Worm (Caenorhabditis elegans) whole organism, midembryonic: ENCODE results near the gene lact-3.

Experiments used
- T22C8.4 ChIP-seq: fragments of 200-800 bp; sonication (Bioruptor generic); IDR thresholded peaks from 2 replicates; pipeline ENCODE4 v1.3.6; 2022; ENCODE audit warnings: missing genetic modification characterization, missing compliant biosample characterization
- flt-1 ChIP-seq: fragments of 200-800 bp; sonication (Bioruptor generic); IDR thresholded peaks from 2 replicates; pipeline ENCODE4 v1.3.6; 2022; ENCODE audit warnings: missing genetic modification characterization, missing compliant biosample characterization
- klf-2 ChIP-seq: fragments of 200-800 bp; sonication (Bioruptor generic); conservative IDR thresholded peaks from 2 replicates; pipeline ENCODE4 v1.3.6; 2022; ENCODE audit warnings: missing genetic modification reagents, missing genetic modification characterization, missing compliant biosample characterization
- med-1 ChIP-seq: sonication (generic microtip); optimal IDR thresholded peaks from 2 replicates; lab custom pipeline; 2017; ENCODE audit warnings: missing genetic modification characterization, mild to moderate bottlenecking, missing compliant biosample characterization, antibody characterized with exemption, missing genetic modification reagents; ENCODE audit not compliant: insufficient read depth
- ref-1 ChIP-seq: fragments of 200-800 bp; sonication (Bioruptor generic); conservative IDR thresholded peaks from 2 replicates; pipeline ENCODE4 v1.3.6; 2022; ENCODE audit warnings: missing genetic modification reagents, missing genetic modification characterization, missing compliant biosample characterization
- ztf-23 ChIP-seq: fragments of 200-800 bp; sonication (Bioruptor generic); IDR thresholded peaks from 2 replicates; pipeline ENCODE4 v1.3.6; 2022; ENCODE audit warnings: missing genetic modification reagents, missing genetic modification characterization, missing compliant biosample characterization
- ztf-29 ChIP-seq: fragments of 200-800 bp; sonication (Bioruptor generic); IDR thresholded peaks from 2 replicates; pipeline ENCODE4 v1.3.6; 2022; ENCODE audit warnings: missing genetic modification reagents, missing genetic modification characterization, missing compliant biosample characterization

ce11 chrII:10661448-10662064, 4.1 kb upstream of the lact-3 start:
- TF ChIP-seq T22C8.4 (GFP tag; lab: Robert Waterston, UW) = no peak
- no peak for TF ChIP-seq flt-1 (GFP tag; lab: Robert Waterston, UW)
- TF ChIP-seq klf-2 = no peak
- no peak for TF ChIP-seq ztf-29 (GFP tag; lab: Robert Waterston, UW)
- no peak for TF ChIP-seq ref-1 (GFP tag; lab: Robert Waterston, UW)
- TF ChIP-seq ztf-23 (GFP tag; lab: Robert Waterston, UW) = no peak
- no peak for TF ChIP-seq med-1 (GFP tag; lab: Kevin White, UChicago)
